Worm (Caenorhabditis elegans) whole organism, L4 larva: Measurements from ENCODE around the gene ugt-66.

Source experiments
- R02D3.7 ChIP-seq: fragments of 150-350 bp; sonication (generic microtip); optimal IDR thresholded peaks from 3 replicates; lab custom pipeline; 2014; ENCODE audit warnings: missing biosample characterization, missing genetic modification characterization
- Y48G9A.11 ChIP-seq: fragments of 200-800 bp; sonication (Bioruptor generic); IDR thresholded peaks from 2 replicates; pipeline ENCODE4 v1.3.6; 2022; ENCODE audit warnings: missing genetic modification reagents, missing genetic modification characterization, missing compliant biosample characterization
- Y75B8A.6 ChIP-seq: fragments of 200-800 bp; sonication (Bioruptor generic); IDR thresholded peaks from 2 replicates; pipeline ENCODE4 v1.3.6; 2022; ENCODE audit warnings: missing genetic modification reagents, missing genetic modification characterization, missing compliant biosample characterization
- ZK546.5 ChIP-seq, 2 experiments: sonication (generic microtip); optimal IDR thresholded peaks; 2 replicates each; lab custom pipeline; 2017; ENCODE audit warnings: missing biosample characterization in 2 of 2, missing genetic modification characterization in 2 of 2
- aha-1 ChIP-seq: fragments of 150-350 bp; peaks from one replicate; lab custom pipeline; 2014; ENCODE audit warnings: missing biosample characterization, missing genetic modification characterization
- arid-1 ChIP-seq: fragments of 200-800 bp; sonication (Bioruptor generic); conservative IDR thresholded peaks from 2 replicates; pipeline ENCODE4 v1.3.6; 2022; ENCODE audit warnings: missing genetic modification reagents, missing genetic modification characterization, missing compliant biosample characterization
- ceh-32 ChIP-seq: sonication (generic microtip); optimal IDR thresholded peaks from 2 replicates; lab custom pipeline; 2016; ENCODE audit warnings: mild to moderate bottlenecking, missing genetic modification characterization, missing compliant biosample characterization; ENCODE audit not compliant: poor library complexity
- ceh-62 ChIP-seq: sonication (generic microtip); optimal IDR thresholded peaks from 2 replicates; lab custom pipeline; 2017; ENCODE audit warnings: missing biosample characterization, missing genetic modification characterization
- daf-16 ChIP-seq, 3 experiments: sonication (generic microtip); optimal IDR thresholded peaks; 2 replicates each; lab custom pipeline; 2016 to 2017; ENCODE audit warnings: missing genetic modification characterization in 3 of 3, missing genetic modification reagents in 3 of 3, mild to moderate bottlenecking in 2 of 3, missing compliant biosample characterization in 2 of 3, missing biosample characterization in 1 of 3, moderate library complexity in 1 of 3
- daf-19 ChIP-seq: fragments of 200-800 bp; sonication (Bioruptor generic); conservative IDR thresholded peaks from 2 replicates; pipeline ENCODE4 v1.3.6; 2022; ENCODE audit warnings: missing genetic modification characterization, missing compliant biosample characterization
- dmd-6 ChIP-seq: fragments of 200-800 bp; sonication (Bioruptor generic); IDR thresholded peaks from 2 replicates; pipeline ENCODE4 v1.3.6; 2022; ENCODE audit warnings: missing genetic modification reagents, missing genetic modification characterization, missing compliant biosample characterization
- dve-1 ChIP-seq: sonication (generic microtip); optimal IDR thresholded peaks from 2 replicates; lab custom pipeline; 2017; ENCODE audit warnings: antibody characterized with exemption, mild to moderate bottlenecking, missing genetic modification characterization, missing compliant biosample characterization; ENCODE audit not compliant: insufficient read depth
- egl-27 ChIP-seq: sonication (generic microtip); optimal IDR thresholded peaks from 3 replicates; lab custom pipeline; 2017; ENCODE audit warnings: missing biosample characterization, missing genetic modification reagents, missing genetic modification characterization
- egl-43 ChIP-seq: fragments of 200-800 bp; sonication (Bioruptor generic); IDR thresholded peaks from 2 replicates; pipeline ENCODE4 v1.3.6; 2022; ENCODE audit warnings: missing genetic modification reagents, missing genetic modification characterization, missing compliant biosample characterization
- fos-1 ChIP-seq: fragments of 150-350 bp; optimal IDR thresholded peaks from 2 replicates; lab custom pipeline; 2014; ENCODE audit warnings: missing biosample characterization, missing genetic modification characterization
- hlh-11 ChIP-seq: fragments of 200-800 bp; sonication (Bioruptor generic); optimal IDR thresholded peaks from 2 replicates; lab custom pipeline; 2018; ENCODE audit warnings: mild to moderate bottlenecking, missing genetic modification characterization, missing compliant biosample characterization
- hlh-30 ChIP-seq: sonication (generic microtip); optimal IDR thresholded peaks from 2 replicates; lab custom pipeline; 2017; ENCODE audit warnings: antibody characterized with exemption, mild to moderate bottlenecking, missing genetic modification characterization, missing compliant biosample characterization; ENCODE audit not compliant: insufficient read depth
- lin-1 ChIP-seq: fragments of 200-800 bp; sonication (Bioruptor generic); IDR thresholded peaks from 2 replicates; pipeline ENCODE4 v1.3.6; 2022; ENCODE audit warnings: missing genetic modification reagents, missing genetic modification characterization, missing compliant biosample characterization
- lsy-2 ChIP-seq, 2 experiments: fragments of 150-350 bp in 1 of 2; sonication (generic microtip) in 1 of 2; optimal IDR thresholded peaks; 2 replicates each; lab custom pipeline; 2014 to 2017; ENCODE audit warnings: missing biosample characterization in 2 of 2, missing genetic modification characterization in 2 of 2
- madf-9 ChIP-seq: fragments of 200-800 bp; sonication (Bioruptor generic); conservative IDR thresholded peaks from 2 replicates; pipeline ENCODE4 v1.3.6; 2022; ENCODE audit warnings: missing genetic modification reagents, missing genetic modification characterization, missing compliant biosample characterization
- mdt-29 ChIP-seq: fragments of 200-800 bp; sonication (Bioruptor generic); IDR thresholded peaks from 2 replicates; pipeline ENCODE4 v1.3.6; 2022; ENCODE audit warnings: missing genetic modification reagents, missing genetic modification characterization, missing compliant biosample characterization
- mxl-2 ChIP-seq: fragments of 200-800 bp; sonication (Bioruptor generic); conservative IDR thresholded peaks from 2 replicates; pipeline ENCODE4 v1.3.6; 2022; ENCODE audit warnings: missing genetic modification reagents, missing genetic modification characterization, missing compliant biosample characterization
- mxl-3 ChIP-seq: fragments of 200-800 bp; sonication (Bioruptor generic); optimal IDR thresholded peaks from 2 replicates; lab custom pipeline; 2018; ENCODE audit warnings: mild to moderate bottlenecking, missing genetic modification characterization, missing compliant biosample characterization
- nhr-10 ChIP-seq: fragments of 150-350 bp; optimal IDR thresholded peaks from 2 replicates; lab custom pipeline; 2014; ENCODE audit warnings: missing biosample characterization, missing genetic modification characterization
- nhr-102 ChIP-seq: sonication (generic microtip); optimal IDR thresholded peaks from 2 replicates; lab custom pipeline; 2016; ENCODE audit warnings: mild to moderate bottlenecking, missing genetic modification characterization, moderate library complexity, missing compliant biosample characterization
- nhr-28 ChIP-seq: fragments of 150-350 bp; optimal IDR thresholded peaks from 2 replicates; lab custom pipeline; 2014; ENCODE audit warnings: missing biosample characterization, missing genetic modification characterization
- nhr-48 ChIP-seq: sonication (generic microtip); optimal IDR thresholded peaks from 2 replicates; lab custom pipeline; 2016; ENCODE audit warnings: mild to moderate bottlenecking, missing genetic modification characterization, missing compliant biosample characterization
- nhr-6 ChIP-seq: fragments of 150-350 bp; optimal IDR thresholded peaks from 2 replicates; lab custom pipeline; 2014; ENCODE audit warnings: missing biosample characterization, missing genetic modification characterization
- php-3 ChIP-seq: fragments of 200-800 bp; sonication (Bioruptor generic); IDR thresholded peaks from 2 replicates; pipeline ENCODE4 v1.3.6; 2022; ENCODE audit warnings: missing genetic modification reagents, missing genetic modification characterization, missing compliant biosample characterization
- pqm-1 ChIP-seq: sonication (generic microtip); optimal IDR thresholded peaks from 2 replicates; lab custom pipeline; 2017; ENCODE audit warnings: missing biosample characterization, missing genetic modification characterization
- saeg-2 ChIP-seq: fragments of 200-800 bp; sonication (Bioruptor generic); IDR thresholded peaks from 2 replicates; pipeline ENCODE4 v1.3.6; 2022; ENCODE audit warnings: missing genetic modification reagents, missing genetic modification characterization, missing compliant biosample characterization
- set-16 ChIP-seq: fragments of 200-800 bp; sonication (Bioruptor generic); IDR thresholded peaks from 2 replicates; pipeline ENCODE4 v1.3.6; 2022; ENCODE audit warnings: missing genetic modification reagents, missing genetic modification characterization, missing compliant biosample characterization
- snpc-4 ChIP-seq: fragments of 150-350 bp; optimal IDR thresholded peaks from 2 replicates; lab custom pipeline; 2014; ENCODE audit warnings: missing biosample characterization, missing genetic modification characterization
- unc-62 ChIP-seq, 3 experiments: fragments of 150-350 bp in 1 of 3; sonication (generic microtip); optimal IDR thresholded peaks in 2 of 3; peaks in 1 of 3; 1 replicate in 1 of 3; 2 replicates in 2 of 3; lab custom pipeline; 2014 to 2017; ENCODE audit warnings: missing biosample characterization in 3 of 3, missing genetic modification characterization in 3 of 3, missing genetic modification reagents in 3 of 3, missing genotype in 1 of 3

ugt-66 gene

ce11 chrIII:6154586-6154985, 39.8 kb downstream of the ugt-66 start:
- TF ChIP-seq egl-43 (GFP tag; lab: Robert Waterston, UW): no peak
- no peak for TF ChIP-seq snpc-4 (tag; lab: Kevin White, UChicago)
- TF ChIP-seq ZK546.5 (tag; optimal IDR thresholded peaks at IDR 0.05; lab: Kevin White, UChicago): no peak
- TF ChIP-seq Y48G9A.11: no peak
- no peak for TF ChIP-seq fos-1
- no peak for TF ChIP-seq Y75B8A.6 (GFP tag; lab: Robert Waterston, UW)
- no peak for TF ChIP-seq hlh-30 (tag; lab: Kevin White, UChicago)
- peak in 1 of 2 experiments; percentile 76 for TF ChIP-seq unc-62 (GFP tag; optimal IDR thresholded peaks at IDR 0.05 in 1 of 2; lab: Kevin White, UChicago)
- TF ChIP-seq unc-62 (tag; optimal IDR thresholded peaks at IDR 0.05; lab: Kevin White, UChicago): no peak
- peak; percentile 67 for TF ChIP-seq aha-1 (tag; lab: Kevin White, UChicago)
- no peak for TF ChIP-seq R02D3.7
- TF ChIP-seq, all 104 proteins: peak for 2

- TF ChIP-seq set-16: peak; percentile 93
- TF ChIP-seq egl-43 (GFP tag; lab: Robert Waterston, UW): 0 out of 2 replicates have a peak, but pooled peaks have one; percentile 17
Observed at ce11 chrIII:6153112-6153511, 41.3 kb downstream of the ugt-66 start.

ce11 chrIII:6152078-6152477, 42.3 kb downstream of the ugt-66 start:
- TF ChIP-seq Y48G9A.11: peak; percentile 71; the same call in 1 of the 2 replicates
- TF ChIP-seq, all 104 proteins: peak for 1; not testable (repeated sequence) for 103

- TF ChIP-seq mxl-2 (no peak), ceh-62 (no peak), unc-62 (GFP tag; optimal IDR thresholded peaks at IDR 0.05 in 1 of 2; lab: Kevin White, UChicago) (no peak), unc-62 (tag; optimal IDR thresholded peaks at IDR 0.05; lab: Kevin White, UChicago) (no peak), mxl-3 (GFP tag; lab: Kevin White, UChicago) (peak; percentile 25), nhr-28 (tag; lab: Kevin White, UChicago) (peak; percentile 24), nhr-10 (tag; lab: Kevin White, UChicago) (no peak), daf-16 (GFP tag; optimal IDR thresholded peaks at IDR 0.05; lab: Kevin White, UChicago) (no peak), daf-16 (tag; optimal IDR thresholded peaks at IDR 0.05; lab: Kevin White, UChicago) (peak; percentile 92), lsy-2 (tag; optimal IDR thresholded peaks at IDR 0.05; lab: Kevin White, UChicago) (peak in 1 of 2 experiments; percentile 5), lin-1 (GFP tag; lab: Robert Waterston, UW) (peak; percentile 32; the same call in 1 of the 2 replicates), saeg-2 (GFP tag; lab: Robert Waterston, UW) (0 out of 2 replicates have a peak, but pooled peaks have one; percentile 23), daf-19 (GFP tag; lab: Robert Waterston, UW) (no peak), ceh-32 (tag; lab: Kevin White, UChicago) (no peak), pqm-1 (peak; percentile 26), snpc-4 (tag; lab: Kevin White, UChicago) (no peak), hlh-11 (peak; percentile 71), nhr-48 (tag; lab: Kevin White, UChicago) (peak; percentile 50), dmd-6 (peak; percentile 80), Y48G9A.11 (peak; percentile 42; the same call in 1 of the 2 replicates), hlh-30 (tag; lab: Kevin White, UChicago) (peak; percentile 48), nhr-6 (tag; lab: Kevin White, UChicago) (no peak), nhr-102 (tag; lab: Kevin White, UChicago) (peak; percentile 4), php-3 (GFP tag; lab: Robert Waterston, UW) (0 out of 2 replicates have a peak, but pooled peaks have one; percentile 46), dve-1 (peak; percentile 68), arid-1 (0 out of 2 replicates have a peak, but pooled peaks have one; percentile 7), egl-27 (tag; lab: Kevin White, UChicago) (no peak), madf-9 (GFP tag; lab: Robert Waterston, UW) (no peak), mdt-29 (GFP tag; lab: Robert Waterston, UW) (no peak)
Observed at ce11 chrIII:6149467-6150072, 44.8 kb downstream of the ugt-66 start, which contains the start of the genes wht-7 and Y42G9A.1. Gene wht-7, minus strand, starts transcription at chrIII:6149597. Gene Y42G9A.1, plus strand, starts transcription at chrIII:6149961.
